Fruit fly (Drosophila melanogaster) whole organism, adult: ENCODE measurements around the gene akirin.

Experiments used
- CG11617 ChIP-seq: fragments of 200-800 bp; sonication (Bioruptor generic); optimal IDR thresholded peaks from 2 replicates; lab custom pipeline; 2017; ENCODE audit warnings: mild to moderate bottlenecking, missing biosample characterization, missing genetic modification reagents, missing genetic modification characterization
- CG12768 ChIP-seq: fragments of 200-800 bp; sonication (Bioruptor generic); optimal IDR thresholded peaks from 2 replicates; lab custom pipeline; 2017; ENCODE audit warnings: missing biosample characterization, missing genetic modification characterization, mild to moderate bottlenecking, moderate library complexity, missing genetic modification reagents
- CG14711 ChIP-seq: fragments of 200-800 bp; sonication (Bioruptor generic); optimal IDR thresholded peaks from 2 replicates; lab custom pipeline; 2018; ENCODE audit warnings: missing biosample characterization, mild to moderate bottlenecking, missing genetic modification characterization, moderate library complexity
- CG33017 ChIP-seq: fragments of 200-800 bp; sonication (Bioruptor generic); optimal IDR thresholded peaks from 2 replicates; lab custom pipeline; 2018; ENCODE audit warnings: missing biosample characterization, mild to moderate bottlenecking, missing genetic modification characterization, moderate library complexity
- Crg-1 ChIP-seq: fragments of 200-800 bp; sonication (Bioruptor generic); optimal IDR thresholded peaks from 2 replicates; lab custom pipeline; 2016; ENCODE audit warnings: missing biosample characterization, missing genetic modification characterization
- bab1 ChIP-seq: fragments of 200-800 bp; sonication (Bioruptor generic); optimal IDR thresholded peaks from 3 replicates; lab custom pipeline; 2019; ENCODE audit warnings: missing biosample characterization, mild to moderate bottlenecking, missing genetic modification characterization, moderate library complexity
- ovo ChIP-seq: fragments of 200-800 bp; sonication (Bioruptor generic); optimal IDR thresholded peaks from 2 replicates; lab custom pipeline; 2016; ENCODE audit warnings: missing biosample characterization, missing genetic modification characterization
- tj ChIP-seq: fragments of 200-800 bp; sonication (Bioruptor generic); optimal IDR thresholded peaks from 3 replicates; lab custom pipeline; 2017; ENCODE audit warnings: missing biosample characterization, mild to moderate bottlenecking, missing genetic modification characterization, moderate library complexity

- peak; percentile 52 for TF ChIP-seq CG11617 (GFP tag; lab: Kevin White, UChicago)
- TF ChIP-seq tj (GFP tag; lab: Kevin White, UChicago), result peak; percentile 35
- no peak for TF ChIP-seq Crg-1
- TF ChIP-seq CG33017, result no peak
- no peak for TF ChIP-seq CG12768 (GFP tag; lab: Kevin White, UChicago)
- no peak for TF ChIP-seq bab1
- no peak for TF ChIP-seq ovo (GFP tag; lab: Kevin White, UChicago)
- no peak for TF ChIP-seq CG14711 (tag; lab: Kevin White, UChicago)
Observed at dm6 chr3L:7370231-7370882, 714 bp downstream of the akirin start.
